Worm (Caenorhabditis elegans) whole organism, mixed stage, embryonic: ENCODE measurements around the gene prdh-1.

Experiments
- bed-3 ChIP-seq: fragments of 200-800 bp; sonication (Bioruptor generic); optimal IDR thresholded peaks from 3 replicates; lab custom pipeline; 2018; ENCODE audit warnings: mild to moderate bottlenecking, missing genetic modification characterization, moderate library complexity, missing compliant biosample characterization
- elt-1 ChIP-seq: sonication (generic microtip); optimal IDR thresholded peaks from 2 replicates; lab custom pipeline; 2017; ENCODE audit warnings: missing genetic modification characterization, mild to moderate bottlenecking, missing compliant biosample characterization, antibody characterized with exemption, moderate library complexity, borderline replicate concordance; ENCODE audit not compliant: insufficient read depth
- elt-3 ChIP-seq: fragments of 150-350 bp; optimal IDR thresholded peaks from 2 replicates; lab custom pipeline; 2014; ENCODE audit warnings: missing biosample characterization, missing genetic modification characterization
- flh-1 ChIP-seq: fragments of 200-800 bp; sonication (Bioruptor generic); optimal IDR thresholded peaks from 2 replicates; lab custom pipeline; 2018; ENCODE audit warnings: mild to moderate bottlenecking, missing genetic modification characterization, moderate library complexity, missing compliant biosample characterization
- lin-13 ChIP-seq: fragments of 150-350 bp; optimal IDR thresholded peaks from 2 replicates; lab custom pipeline; 2014; ENCODE audit warnings: missing biosample characterization, missing genetic modification characterization
- nhr-237 ChIP-seq: fragments of 150-350 bp; optimal IDR thresholded peaks from 2 replicates; lab custom pipeline; 2014; ENCODE audit warnings: missing biosample characterization, missing genetic modification characterization
- pha-4 ChIP-seq: fragments of 150-350 bp; optimal IDR thresholded peaks from 2 replicates; lab custom pipeline; 2018; ENCODE audit warnings: missing biosample characterization, missing genetic modification reagents, missing genetic modification characterization
- snpc-4 ChIP-seq: fragments of 150-350 bp; optimal IDR thresholded peaks from 2 replicates; lab custom pipeline; 2014; ENCODE audit warnings: missing biosample characterization, missing genetic modification characterization
- unc-62 ChIP-seq: fragments of 150-350 bp; optimal IDR thresholded peaks from 2 replicates; lab custom pipeline; 2014; ENCODE audit warnings: missing biosample characterization, missing genetic modification reagents, missing genetic modification characterization
- zip-8 ChIP-seq: fragments of 150-350 bp; optimal IDR thresholded peaks from 2 replicates; lab custom pipeline; 2014; ENCODE audit warnings: missing biosample characterization, missing genetic modification characterization
- ztf-11 ChIP-seq: fragments of 150-350 bp; optimal IDR thresholded peaks from 2 replicates; lab custom pipeline; 2014; ENCODE audit warnings: missing biosample characterization, missing genetic modification characterization

- TF ChIP-seq flh-1 (no peak), bed-3 (GFP tag; lab: Kevin White, UChicago) (no peak), ztf-11 (no peak), elt-3 (tag; lab: Kevin White, UChicago) (no peak), unc-62 (GFP tag; lab: Kevin White, UChicago) (no peak), zip-8 (tag; lab: Kevin White, UChicago) (no peak), pha-4 (tag; lab: Kevin White, UChicago) (no peak), nhr-237 (tag; lab: Kevin White, UChicago) (no peak), elt-1 (tag; lab: Kevin White, UChicago) (no peak), lin-13 (tag; lab: Kevin White, UChicago) (no peak), snpc-4 (no peak)
These were observed 6.2 kb upstream of the prdh-1 start, which contains the start of gene thoc-7 for ce11 chrIV:13882573-13882972.
